Worm (Caenorhabditis elegans): ENCODE measurements around the gene ZK1320.7.
A peak's percentile ranks its signal among the peaks of the same experiment; 100 is the strongest.

Gene ZK1320.7

DNA sequence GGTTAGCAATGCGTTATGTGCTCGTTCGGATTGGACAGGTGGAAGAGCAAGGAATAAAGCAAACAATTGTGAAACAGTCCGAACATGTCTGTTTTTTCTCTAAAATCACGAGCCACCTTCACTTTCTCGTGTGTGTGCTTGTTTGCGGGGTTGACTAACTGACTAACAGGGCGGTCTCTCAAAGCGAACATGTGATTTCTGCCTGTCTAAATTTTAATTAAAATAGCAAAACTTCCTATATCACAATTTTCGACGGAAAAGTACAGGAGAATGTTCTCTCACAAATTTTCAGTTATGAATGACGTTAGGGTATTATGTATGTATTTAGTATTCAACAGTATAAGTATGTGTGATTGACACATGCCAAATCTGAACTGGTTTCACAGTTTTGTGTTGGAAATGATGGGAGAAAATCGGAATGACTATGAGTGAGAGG lies 49.5 kb upstream of the ZK1320.7 start (continued):
- TF ChIP-seq T20F7.1 (GFP tag; optimal IDR thresholded peaks at IDR 0.05), result peak; percentile 56
- no peak for TF ChIP-seq R02D3.7 (tag; optimal IDR thresholded peaks at IDR 0.05)
- no peak for TF ChIP-seq skn-1 (tag; optimal IDR thresholded peaks at IDR 0.05)
- no peak for TF ChIP-seq saeg-2 (GFP tag; IDR thresholded peaks at IDR 0.05)
- TF ChIP-seq unc-62 (GFP tag; optimal IDR thresholded peaks at IDR 0.05 in 1 of 2), result peak in 1 of 2 experiments; percentile 61
- no peak for TF ChIP-seq unc-62 (tag; optimal IDR thresholded peaks at IDR 0.05)
- no peak for TF ChIP-seq mxl-2 (GFP tag; conservative IDR thresholded peaks at IDR 0.05)
- peak in 1 of 2 experiments; percentile 34 for TF ChIP-seq daf-16 (GFP tag; optimal IDR thresholded peaks at IDR 0.05)
- peak; percentile 29 for TF ChIP-seq daf-16 (tag; optimal IDR thresholded peaks at IDR 0.05)
- no peak for TF ChIP-seq unc-130 (GFP tag; optimal IDR thresholded peaks at IDR 0.05)
- 0 out of 2 replicates have a peak, but pooled peaks have one; percentile 27 for TF ChIP-seq snpc-1.2 (GFP tag; IDR thresholded peaks at IDR 0.05)
- TF ChIP-seq F26F4.8 (GFP tag; conservative IDR thresholded peaks at IDR 0.05), result no peak
- peak; percentile 76 for TF ChIP-seq dmd-6 (GFP tag; IDR thresholded peaks at IDR 0.05)
- peak in 1 of 2 experiments; percentile 68 for TF ChIP-seq mdl-1 (tag; optimal IDR thresholded peaks at IDR 0.05)

DNA sequence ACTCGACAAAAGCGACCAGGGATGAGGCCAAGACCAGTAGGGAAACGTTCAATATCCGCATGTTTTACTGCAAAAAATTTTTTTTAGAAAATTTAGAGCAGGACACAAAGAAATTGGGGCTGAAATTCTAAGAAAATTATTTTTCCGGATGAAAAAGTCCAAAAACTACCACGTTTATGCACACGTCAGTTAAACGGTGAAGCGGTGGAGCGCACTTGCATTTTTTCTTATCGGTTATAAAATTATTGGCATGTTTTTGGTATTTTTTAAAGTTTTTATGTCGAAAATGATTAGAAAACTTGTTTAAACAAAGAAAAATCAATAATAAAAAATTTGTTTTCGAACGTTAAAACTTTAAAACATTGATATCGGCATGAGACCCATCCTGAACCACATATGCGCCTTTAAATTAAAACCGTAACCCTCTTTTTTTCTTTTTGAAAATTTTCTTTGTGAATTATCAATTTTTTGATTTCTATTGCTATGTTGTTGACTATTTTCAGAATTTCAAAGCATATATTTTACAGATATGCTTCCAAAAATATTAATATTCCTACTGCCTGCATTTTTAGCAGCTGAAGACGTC lies 47.2 kb upstream of the ZK1320.7 start, which contains the start of the genes dnj-20 and ZK1307.8:
dnj-20 (minus strand) TSS at position 67 of the 586 bp plus-strand sequence.
ZK1307.8 (plus strand) TSS at position 504 of the 586 bp plus-strand sequence.
- TF ChIP-seq spr-1 (tag; optimal IDR thresholded peaks at IDR 0.05) (no peak), ceh-44 (GFP tag; IDR thresholded peaks at IDR 0.05) (no peak), lim-7 (GFP tag; IDR thresholded peaks at IDR 0.05) (no peak), daf-16 (GFP tag; optimal IDR thresholded peaks at IDR 0.05) (no peak), daf-16 (tag; optimal IDR thresholded peaks at IDR 0.05) (peak; percentile 63), mep-1 (tag; optimal IDR thresholded peaks at IDR 0.05) (peak; percentile 24), lsy-2 (tag; optimal IDR thresholded peaks at IDR 0.05) (peak in 1 of 2 experiments; percentile 56), nhr-42 (GFP tag; IDR thresholded peaks at IDR 0.05) (no peak), ZK337.2 (GFP tag; IDR thresholded peaks at IDR 0.05) (no peak), attf-4 (tag; optimal IDR thresholded peaks at IDR 0.05) (no peak), mes-2 (tag; optimal IDR thresholded peaks at IDR 0.05; ENCODE audit: poor library complexity, severe bottlenecking) (peak; percentile 40), spr-3 (GFP tag; optimal IDR thresholded peaks at IDR 0.05) (no peak), F44E2.7 (GFP tag; IDR thresholded peaks at IDR 0.05) (no peak), nhr-41 (GFP tag; IDR thresholded peaks at IDR 0.05) (no peak), unc-39 (tag; optimal IDR thresholded peaks at IDR 0.05) (no peak), zfp-3 (GFP tag; conservative IDR thresholded peaks at IDR 0.05) (no peak), aha-1 (tag) (no peak), saeg-2 (GFP tag; IDR thresholded peaks at IDR 0.05) (no peak), zip-2 (tag; optimal IDR thresholded peaks at IDR 0.05) (no peak), Y48G9A.11 (GFP tag; IDR thresholded peaks at IDR 0.05) (no peak), T20F7.1 (GFP tag; optimal IDR thresholded peaks at IDR 0.05) (no peak), php-3 (GFP tag; IDR thresholded peaks at IDR 0.05) (no peak), dmd-6 (GFP tag; IDR thresholded peaks at IDR 0.05) (no peak), gei-8 (GFP tag; optimal IDR thresholded peaks at IDR 0.05) (no peak), pqm-1 (tag; optimal IDR thresholded peaks at IDR 0.05) (peak; percentile 25), hmg-1.1 (GFP tag; IDR thresholded peaks at IDR 0.05) (no peak), lin-38 (GFP tag; IDR thresholded peaks at IDR 0.05) (peak; percentile 73), nhr-48 (tag; optimal IDR thresholded peaks at IDR 0.05) (no peak), lin-29 (GFP tag; IDR thresholded peaks at IDR 0.05) (no peak), daf-8 (GFP tag; IDR thresholded peaks at IDR 0.05) (no peak), dpl-1 (GFP tag; optimal IDR thresholded peaks at IDR 0.05) (peak; percentile 22), tag-97 (GFP tag; IDR thresholded peaks at IDR 0.05) (no peak), madf-5 (GFP tag; IDR thresholded peaks at IDR 0.05) (no peak), ama-1 (optimal IDR thresholded peaks at IDR 0.05) (no peak), ctbp-1 (GFP tag; IDR thresholded peaks at IDR 0.05) (no peak), nhr-76 (tag; optimal IDR thresholded peaks at IDR 0.05) (no peak), nhr-11 (tag; optimal IDR thresholded peaks at IDR 0.05) (peak; percentile 23), R02D3.7 (tag; optimal IDR thresholded peaks at IDR 0.05) (no peak), hlh-30 (tag; optimal IDR thresholded peaks at IDR 0.05; ENCODE audit: insufficient read depth) (peak; percentile 1), mdt-29 (GFP tag; IDR thresholded peaks at IDR 0.05) (no peak), lin-13 (GFP tag; optimal IDR thresholded peaks at IDR 0.05) (no peak), dmd-9 (GFP tag; IDR thresholded peaks at IDR 0.05) (no peak)

Data from whole organism, L4 larva.